Fruit fly (Drosophila melanogaster) Kc167 (cell line): ENCODE measurements around the gene bb8.

Experiments
- Myc ChIP-seq: fragments of >200 bp; optimal IDR thresholded peaks from 2 replicates; lab custom pipeline; 2017; ENCODE audit warnings: missing external identifiers
- Sin3A ChIP-seq: fragments of >200 bp; optimal IDR thresholded peaks from 2 replicates; lab custom pipeline; 2018; ENCODE audit warnings: missing external identifiers
- h ChIP-seq: fragments of >200 bp; optimal IDR thresholded peaks from 3 replicates; lab custom pipeline; 2018; ENCODE audit warnings: missing external identifiers
- insv ChIP-seq: fragments of >200 bp; optimal IDR thresholded peaks from 3 replicates; lab custom pipeline; 2018; ENCODE audit warnings: missing external identifiers
- psq ChIP-seq: fragments of >200 bp; optimal IDR thresholded peaks from 2 replicates; lab custom pipeline; 2017; ENCODE audit warnings: missing external identifiers
- ttk ChIP-seq: sonication (Bioruptor generic); optimal IDR thresholded peaks from 2 replicates; lab custom pipeline; 2017; ENCODE audit warnings: missing external identifiers

- no peak for TF ChIP-seq Myc (lab: Kevin White, UChicago)
- TF ChIP-seq insv (lab: Kevin White, UChicago): no peak
- TF ChIP-seq ttk (lab: Kevin White, UChicago): no peak
- TF ChIP-seq psq (lab: Kevin White, UChicago): no peak
- no peak for TF ChIP-seq Sin3A
- TF ChIP-seq h (lab: Kevin White, UChicago): no peak
Measured at dm6 chr3R:23239934-23240632, 49.9 kb downstream of the bb8 start.
